Worm (Caenorhabditis elegans) whole organism, L1 larva: ENCODE measurements around the gene srv-14.

ENCODE experiments used
- C04F5.9 ChIP-seq: sonication (generic microtip); optimal IDR thresholded peaks from 2 replicates; lab custom pipeline; 2016; ENCODE audit warnings: missing genetic modification characterization, missing compliant biosample characterization
- F16B12.6 ChIP-seq: fragments of 150-350 bp; optimal IDR thresholded peaks from 2 replicates; lab custom pipeline; 2014; ENCODE audit warnings: missing biosample characterization, missing genetic modification characterization
- alr-1 ChIP-seq: fragments of 200-800 bp; sonication (Bioruptor generic); optimal IDR thresholded peaks from 2 replicates; lab custom pipeline; 2018; ENCODE audit warnings: borderline replicate concordance, mild to moderate bottlenecking, missing genetic modification characterization, missing compliant biosample characterization
- aly-2 ChIP-seq: fragments of 150-350 bp; optimal IDR thresholded peaks from 2 replicates; lab custom pipeline; 2014; ENCODE audit warnings: missing biosample characterization, missing genetic modification characterization
- blmp-1 ChIP-seq: fragments of 150-350 bp; optimal IDR thresholded peaks from 2 replicates; lab custom pipeline; 2014; ENCODE audit warnings: missing biosample characterization, missing genetic modification characterization
- ceh-82 ChIP-seq, 3 experiments: fragments of 150-350 bp in 1 of 3; sonication (generic microtip) in 2 of 3; optimal IDR thresholded peaks; 2 replicates each; lab custom pipeline; 2014 to 2017; ENCODE audit warnings: missing biosample characterization in 3 of 3, missing genetic modification characterization in 3 of 3
- ceh-88 ChIP-seq: fragments of 200-800 bp; sonication (Bioruptor generic); IDR thresholded peaks from 2 replicates; pipeline ENCODE4 v1.3.6; 2022; ENCODE audit warnings: missing genetic modification characterization, missing compliant biosample characterization
- dsc-1 ChIP-seq: sonication (generic microtip); optimal IDR thresholded peaks from 2 replicates; lab custom pipeline; 2016; ENCODE audit warnings: mild to moderate bottlenecking, missing genetic modification characterization, missing compliant biosample characterization
- efl-1 ChIP-seq, 4 experiments: fragments of 150-350 bp; optimal IDR thresholded peaks in 3 of 4; peaks in 1 of 4; 1 replicate in 1 of 4; 2 replicates in 3 of 4; lab custom pipeline; 2014; ENCODE audit warnings: missing biosample characterization in 2 of 4, missing genetic modification characterization in 2 of 4, missing genetic modification reagents in 2 of 4
- elt-2 ChIP-seq: sonication (generic microtip); optimal IDR thresholded peaks from 2 replicates; lab custom pipeline; 2016; ENCODE audit warnings: missing genetic modification characterization, mild to moderate bottlenecking, inconsistent platforms, missing compliant biosample characterization, missing genetic modification reagents
- elt-3 ChIP-seq, 6 experiments: fragments of 150-350 bp in 1 of 6; sonication (generic microtip); optimal IDR thresholded peaks; 2 replicates each; lab custom pipeline; 2017 to 2018; ENCODE audit warnings: missing biosample characterization in 6 of 6, missing genetic modification characterization in 6 of 6, inconsistent platforms in 1 of 6
- fkh-10 ChIP-seq: sonication (generic microtip); optimal IDR thresholded peaks from 2 replicates; lab custom pipeline; 2017; ENCODE audit warnings: missing biosample characterization, missing genetic modification reagents, missing genetic modification characterization
- fkh-4 ChIP-seq: sonication (generic microtip); optimal IDR thresholded peaks from 2 replicates; lab custom pipeline; 2016; ENCODE audit warnings: missing compliant biosample characterization, missing genetic modification characterization, borderline replicate concordance
- fos-1 ChIP-seq: fragments of 150-350 bp; optimal IDR thresholded peaks from 2 replicates; lab custom pipeline; 2014; ENCODE audit warnings: missing biosample characterization, missing genetic modification characterization
- hlh-4 ChIP-seq: sonication (generic microtip); optimal IDR thresholded peaks from 2 replicates; lab custom pipeline; 2016; ENCODE audit warnings: mild to moderate bottlenecking, missing genetic modification characterization, missing compliant biosample characterization
- hpl-2 ChIP-seq: fragments of 150-350 bp; optimal IDR thresholded peaks from 2 replicates; lab custom pipeline; 2014; ENCODE audit warnings: missing biosample characterization, missing genetic modification reagents, missing genetic modification characterization
- irx-1 ChIP-seq: sonication (generic microtip); optimal IDR thresholded peaks from 2 replicates; lab custom pipeline; 2016; ENCODE audit warnings: missing genetic modification characterization, missing compliant biosample characterization
- jun-1 ChIP-seq: fragments of 150-350 bp; optimal IDR thresholded peaks from 2 replicates; lab custom pipeline; 2014; ENCODE audit warnings: missing biosample characterization, missing genetic modification reagents, missing genetic modification characterization
- lin-15B ChIP-seq: fragments of 150-350 bp; sonication (generic microtip); optimal IDR thresholded peaks from 3 replicates; lab custom pipeline; 2014; ENCODE audit warnings: missing biosample characterization, missing genetic modification characterization
- lin-39 ChIP-seq: fragments of 150-350 bp; optimal IDR thresholded peaks from 2 replicates; lab custom pipeline; 2014; ENCODE audit warnings: missing biosample characterization, missing genetic modification reagents, missing genetic modification characterization
- lsy-2 ChIP-seq, 2 experiments: fragments of 150-350 bp; optimal IDR thresholded peaks; 2 replicates each; lab custom pipeline; 2014; ENCODE audit warnings: missing biosample characterization in 2 of 2, missing genetic modification characterization in 2 of 2
- nhr-11 ChIP-seq: fragments of 150-350 bp; optimal IDR thresholded peaks from 2 replicates; lab custom pipeline; 2014; ENCODE audit warnings: missing biosample characterization, missing genetic modification characterization
- nhr-19 ChIP-seq: fragments of 200-800 bp; sonication (Bioruptor generic); conservative IDR thresholded peaks from 2 replicates; pipeline ENCODE4 v1.3.6; 2022; ENCODE audit warnings: missing genetic modification characterization, missing compliant biosample characterization
- nhr-20 ChIP-seq: sonication (generic microtip); optimal IDR thresholded peaks from 2 replicates; lab custom pipeline; 2016; ENCODE audit warnings: mild to moderate bottlenecking, missing genetic modification characterization, missing compliant biosample characterization
- nhr-237 ChIP-seq: fragments of 150-350 bp; optimal IDR thresholded peaks from 2 replicates; lab custom pipeline; 2014; ENCODE audit warnings: missing biosample characterization, missing genetic modification characterization
- nhr-71 ChIP-seq: sonication (generic microtip); optimal IDR thresholded peaks from 2 replicates; lab custom pipeline; 2016; ENCODE audit warnings: mild to moderate bottlenecking, missing genetic modification characterization, moderate library complexity, missing compliant biosample characterization
- nhr-77 ChIP-seq: fragments of 150-350 bp; optimal IDR thresholded peaks from 2 replicates; lab custom pipeline; 2014; ENCODE audit warnings: missing biosample characterization, missing genetic modification characterization
- nhr-90 ChIP-seq: sonication (generic microtip); optimal IDR thresholded peaks from 2 replicates; lab custom pipeline; 2016; ENCODE audit warnings: mild to moderate bottlenecking, missing genetic modification characterization, missing compliant biosample characterization; ENCODE audit not compliant: poor library complexity
- pqm-1 ChIP-seq: sonication (generic microtip); optimal IDR thresholded peaks from 3 replicates; lab custom pipeline; 2017; ENCODE audit warnings: missing biosample characterization, missing genetic modification characterization
- rnt-1 ChIP-seq: sonication (generic microtip); optimal IDR thresholded peaks from 2 replicates; lab custom pipeline; 2016; ENCODE audit warnings: mild to moderate bottlenecking, missing genetic modification characterization, moderate library complexity, missing compliant biosample characterization
- snu-23 ChIP-seq: sonication (generic microtip); optimal IDR thresholded peaks from 2 replicates; lab custom pipeline; 2016; ENCODE audit warnings: missing genetic modification characterization, missing compliant biosample characterization
- sox-4 ChIP-seq: sonication (generic microtip); optimal IDR thresholded peaks from 2 replicates; lab custom pipeline; 2016; ENCODE audit warnings: missing genetic modification characterization, missing compliant biosample characterization
- sup-37 ChIP-seq: fragments of 200-800 bp; sonication (Bioruptor generic); optimal IDR thresholded peaks from 2 replicates; lab custom pipeline; 2018; ENCODE audit warnings: mild to moderate bottlenecking, missing genetic modification characterization, missing compliant biosample characterization
- unc-62 ChIP-seq: fragments of 150-350 bp; optimal IDR thresholded peaks from 2 replicates; lab custom pipeline; 2014; ENCODE audit warnings: missing biosample characterization, missing genetic modification reagents, missing genetic modification characterization
- vab-15 ChIP-seq: sonication (generic microtip); optimal IDR thresholded peaks from 2 replicates; lab custom pipeline; 2017; ENCODE audit warnings: missing genotype, mild to moderate bottlenecking, missing genetic modification characterization, missing compliant biosample characterization
- zag-1 ChIP-seq: fragments of 150-350 bp; optimal IDR thresholded peaks from 2 replicates; lab custom pipeline; 2014; ENCODE audit warnings: missing biosample characterization, missing genetic modification characterization
- ztf-11 ChIP-seq, 2 experiments: sonication (generic microtip); optimal IDR thresholded peaks; 2 replicates each; lab custom pipeline; 2016 to 2017; ENCODE audit warnings: missing genetic modification characterization in 2 of 2, missing biosample characterization in 1 of 2, missing compliant biosample characterization in 1 of 2

The srv-14 gene

DNA sequence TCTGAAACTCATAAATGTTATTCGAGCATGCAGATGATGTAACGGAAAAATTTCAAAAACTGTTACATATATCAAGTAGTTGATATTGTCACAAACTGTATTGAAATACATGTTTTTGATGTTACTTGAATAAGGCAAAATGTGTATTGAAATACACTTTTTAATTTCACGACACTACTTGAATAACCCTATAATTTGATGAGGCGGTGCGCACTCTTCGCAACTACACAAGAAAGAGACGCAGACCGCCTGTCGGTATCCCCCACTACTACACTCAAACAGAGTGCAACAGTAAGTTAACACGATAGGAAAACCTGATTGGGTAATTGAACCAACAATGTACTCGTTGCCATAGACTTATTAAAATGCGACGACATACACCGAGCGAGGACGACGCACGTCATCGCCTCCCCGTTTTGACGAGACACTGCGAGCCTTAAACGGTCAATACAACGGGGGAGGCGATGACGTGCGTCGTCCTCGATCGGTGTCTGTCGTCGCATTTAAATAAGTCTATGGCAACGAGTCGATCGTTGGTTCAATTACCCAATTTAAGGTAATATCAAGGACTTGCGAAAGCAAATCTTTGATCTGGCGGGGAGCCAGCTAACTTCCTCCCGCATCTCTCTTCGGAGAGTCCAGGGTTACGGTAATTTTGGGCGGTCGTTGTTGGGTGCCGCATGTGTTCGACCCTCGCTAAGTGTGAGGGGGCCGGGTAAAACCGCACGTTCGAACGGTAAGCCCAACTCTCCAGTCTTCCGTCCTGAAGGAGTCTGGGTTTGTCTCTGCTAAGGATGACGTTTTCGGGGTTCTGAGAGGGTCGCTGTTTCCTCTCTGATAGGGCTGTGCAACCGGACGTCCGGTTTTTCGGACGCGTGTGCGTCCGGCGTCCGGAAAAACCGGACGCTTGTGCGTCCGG is 40.9 kb downstream of the srv-14 start (continued):
- no peak for TF ChIP-seq unc-62 (GFP tag; lab: Kevin White, UChicago)
- no peak for TF ChIP-seq sup-37 (GFP tag; lab: Kevin White, UChicago)
- no peak for TF ChIP-seq efl-1 (optimal IDR thresholded peaks at IDR 0.05; lab: Kevin White, UChicago)
- peak in 1 of 2 experiments; percentile 85 for TF ChIP-seq efl-1 (GFP tag; optimal IDR thresholded peaks at IDR 0.05 in 1 of 2; lab: Kevin White, UChicago)
- TF ChIP-seq elt-3 (tag; optimal IDR thresholded peaks at IDR 0.05; lab: Kevin White, UChicago) = no peak
- TF ChIP-seq fos-1 (tag; lab: Kevin White, UChicago) = no peak
- TF ChIP-seq, all 84 proteins: peak for 5

DNA sequence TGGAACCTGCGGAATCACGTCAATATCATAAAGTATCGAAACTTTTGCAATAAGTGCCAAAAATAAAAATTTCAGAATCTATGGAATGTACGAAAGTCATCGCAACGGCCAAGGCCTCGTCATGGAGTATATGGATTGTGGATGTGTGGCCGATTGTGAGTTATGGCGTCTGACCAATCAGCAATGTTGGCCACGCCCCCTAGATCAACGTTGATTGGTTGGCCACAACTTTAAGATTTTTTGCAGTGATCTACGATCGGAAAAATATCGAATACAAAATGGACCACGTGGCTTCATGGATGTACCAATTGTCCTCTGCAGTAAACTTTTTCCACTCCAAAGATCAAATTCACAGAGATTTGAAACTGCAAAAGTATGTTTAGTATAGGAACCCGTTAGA is 43.4 kb downstream of the srv-14 start:
- TF ChIP-seq nhr-19 = no peak
- no peak for TF ChIP-seq lin-39
- no peak for TF ChIP-seq blmp-1 (tag; lab: Kevin White, UChicago)
- no peak for TF ChIP-seq unc-62 (GFP tag; lab: Kevin White, UChicago)
- no peak for TF ChIP-seq nhr-77 (tag; lab: Kevin White, UChicago)
- TF ChIP-seq lsy-2 (tag; optimal IDR thresholded peaks at IDR 0.05; lab: Kevin White, UChicago) = no peak
- no peak for TF ChIP-seq zag-1 (tag; lab: Kevin White, UChicago)
- no peak for TF ChIP-seq aly-2 (tag; lab: Kevin White, UChicago)
- no peak for TF ChIP-seq sox-4 (tag; lab: Kevin White, UChicago)
- TF ChIP-seq nhr-11 (tag; lab: Kevin White, UChicago) = no peak
- TF ChIP-seq fkh-4 (tag; lab: Kevin White, UChicago) = no peak
- TF ChIP-seq hlh-4 (tag; lab: Kevin White, UChicago) = no peak
- TF ChIP-seq jun-1 (tag; lab: Kevin White, UChicago) = no peak
- no peak for TF ChIP-seq nhr-20
- TF ChIP-seq nhr-237 (tag; lab: Kevin White, UChicago) = no peak
- TF ChIP-seq F16B12.6 (tag; lab: Kevin White, UChicago) = no peak
- no peak for TF ChIP-seq vab-15 (tag; lab: Kevin White, UChicago)
- no peak for TF ChIP-seq C04F5.9 (tag; lab: Kevin White, UChicago)
- no peak for TF ChIP-seq rnt-1 (tag; lab: Kevin White, UChicago)

DNA sequence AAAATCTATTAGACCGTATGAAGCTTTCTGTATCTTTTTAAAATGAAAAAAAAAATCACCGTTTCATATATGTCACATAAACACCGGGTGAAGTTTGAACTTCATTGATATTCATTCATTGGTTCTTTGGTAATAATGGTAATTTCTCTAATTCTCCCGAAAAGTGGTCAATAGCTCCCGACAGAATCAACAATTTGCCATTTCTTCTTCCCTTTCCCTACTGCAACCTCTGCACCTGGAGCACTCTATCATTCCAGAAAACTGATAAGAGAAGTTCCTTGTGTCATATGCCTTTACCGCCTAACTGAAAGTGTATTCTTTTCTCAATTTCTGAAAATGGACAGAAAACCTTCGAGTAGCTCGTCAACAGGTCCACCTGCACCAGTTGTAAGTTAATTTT is 44.4 kb downstream of the srv-14 start, which contains the start of gene Y105C5A.24:
Gene Y105C5A.24, plus strand, starts transcription at position 220 of the 400 bp plus-strand sequence.
- TF ChIP-seq elt-2 (tag; lab: Kevin White, UChicago) (peak; percentile 27), dsc-1 (tag; lab: Kevin White, UChicago) (no peak), pqm-1 (tag; lab: Kevin White, UChicago) (peak; percentile 4)
- TF ChIP-seq, all 84 proteins: peak for 2

DNA sequence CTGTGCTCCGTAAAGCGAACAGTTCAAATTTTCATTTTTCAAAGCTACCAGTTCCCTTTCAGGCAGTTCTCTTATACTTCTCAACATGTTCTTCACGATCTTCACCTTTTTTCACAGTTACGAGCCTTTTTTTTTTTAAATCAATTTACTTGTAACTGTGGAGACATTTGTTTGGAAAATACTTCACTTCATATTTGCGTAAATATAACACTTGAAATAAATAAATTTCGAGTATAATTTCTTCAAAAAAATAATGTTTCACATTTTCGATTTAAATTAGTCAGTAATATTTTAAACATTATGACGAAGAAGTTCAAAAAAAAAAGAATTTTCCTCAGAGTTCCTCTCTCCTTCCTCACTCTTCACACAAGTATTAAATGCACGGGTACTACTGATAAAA is 46.9 kb downstream of the srv-14 start, which contains the start of gene Y105C5A.1269:
Gene Y105C5A.1269, plus strand, starts transcription at position 301 of the 400 bp plus-strand sequence.
- TF ChIP-seq efl-1 (optimal IDR thresholded peaks at IDR 0.05; lab: Kevin White, UChicago) = no peak
- no peak for TF ChIP-seq efl-1 (GFP tag; optimal IDR thresholded peaks at IDR 0.05 in 1 of 2; lab: Kevin White, UChicago)
- no peak for TF ChIP-seq ztf-11 (tag; optimal IDR thresholded peaks at IDR 0.05; lab: Kevin White, UChicago)
- no peak for TF ChIP-seq nhr-71 (tag; lab: Kevin White, UChicago)
- no peak for TF ChIP-seq snu-23 (GFP tag; lab: Kevin White, UChicago)
- no peak for TF ChIP-seq fkh-10 (GFP tag; lab: Kevin White, UChicago)
- TF ChIP-seq ceh-82 (tag; optimal IDR thresholded peaks at IDR 0.05; lab: Kevin White, UChicago) = no peak

DNA sequence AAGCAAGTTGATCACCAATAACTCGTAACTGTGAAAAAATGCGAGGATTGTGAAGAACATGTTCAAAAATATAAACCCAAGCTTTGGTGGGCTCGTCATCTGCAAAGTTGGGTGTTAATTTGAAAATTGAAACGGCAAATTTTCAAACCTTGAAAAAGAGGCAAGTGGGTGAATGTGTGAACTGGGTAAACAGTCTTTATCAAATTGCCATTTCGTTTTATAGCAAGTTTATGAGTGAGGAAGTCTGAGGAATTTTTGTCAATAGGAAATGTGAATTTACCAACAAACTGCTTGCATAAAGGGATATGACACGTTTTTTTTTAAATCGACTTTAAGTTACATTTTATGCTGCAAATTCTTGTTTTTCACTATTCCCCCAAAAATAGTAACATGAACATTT is 47.5 kb downstream of the srv-14 start, which contains the start of gene Y105C5A.1270:
Gene Y105C5A.1270, minus strand, starts transcription at position 101 of the 400 bp plus-strand sequence.
- no peak for TF ChIP-seq lin-15B (tag; lab: Kevin White, UChicago)
- TF ChIP-seq hpl-2 (GFP tag; lab: Kevin White, UChicago) = no peak
- no peak for TF ChIP-seq nhr-90
- no peak for TF ChIP-seq C04F5.9 (tag; lab: Kevin White, UChicago)
- TF ChIP-seq sox-4 (tag; lab: Kevin White, UChicago) = no peak
- no peak for TF ChIP-seq ceh-82 (tag; optimal IDR thresholded peaks at IDR 0.05; lab: Kevin White, UChicago)
- no peak for TF ChIP-seq ceh-88
- TF ChIP-seq irx-1 (tag; lab: Kevin White, UChicago) = no peak
- no peak for TF ChIP-seq alr-1
- TF ChIP-seq nhr-71 (tag; lab: Kevin White, UChicago) = no peak
- TF ChIP-seq, all 84 proteins: peak for 0
